Worm (Caenorhabditis elegans) whole organism, L4 larva: ENCODE measurements around the gene C25E10.4.

Experiments used
- F37D6.2 ChIP-seq: sonication (generic microtip); optimal IDR thresholded peaks from 2 replicates; lab custom pipeline; 2016; ENCODE audit warnings: mild to moderate bottlenecking, missing genetic modification characterization, missing compliant biosample characterization
- T26A8.4 ChIP-seq: fragments of 200-800 bp; sonication (Bioruptor generic); IDR thresholded peaks from 2 replicates; pipeline ENCODE4 v1.3.6; 2022; ENCODE audit warnings: missing genetic modification characterization, missing compliant biosample characterization
- Y105C5A.15 ChIP-seq: fragments of 200-800 bp; sonication (Bioruptor generic); IDR thresholded peaks from 2 replicates; pipeline ENCODE4 v1.3.6; 2022; ENCODE audit warnings: missing genetic modification characterization, missing compliant biosample characterization
- Y48G9A.11 ChIP-seq: fragments of 200-800 bp; sonication (Bioruptor generic); IDR thresholded peaks from 2 replicates; pipeline ENCODE4 v1.3.6; 2022; ENCODE audit warnings: missing genetic modification reagents, missing genetic modification characterization, missing compliant biosample characterization
- Y5F2A.4 ChIP-seq: fragments of 200-800 bp; sonication (Bioruptor generic); optimal IDR thresholded peaks from 2 replicates; lab custom pipeline; 2018; ENCODE audit warnings: mild to moderate bottlenecking, missing genetic modification characterization, missing compliant biosample characterization
- Y75B8A.6 ChIP-seq: fragments of 200-800 bp; sonication (Bioruptor generic); IDR thresholded peaks from 2 replicates; pipeline ENCODE4 v1.3.6; 2022; ENCODE audit warnings: missing genetic modification reagents, missing genetic modification characterization, missing compliant biosample characterization
- ZK337.2 ChIP-seq: fragments of 200-800 bp; sonication (Bioruptor generic); IDR thresholded peaks from 2 replicates; pipeline ENCODE4 v1.3.6; 2022; ENCODE audit warnings: missing genetic modification reagents, missing genetic modification characterization, missing compliant biosample characterization
- aha-1 ChIP-seq: fragments of 150-350 bp; peaks from one replicate; lab custom pipeline; 2014; ENCODE audit warnings: missing biosample characterization, missing genetic modification characterization
- aly-2 ChIP-seq: sonication (generic microtip); optimal IDR thresholded peaks from 2 replicates; lab custom pipeline; 2018; ENCODE audit warnings: missing biosample characterization, missing genetic modification characterization
- attf-4 ChIP-seq: sonication (generic microtip); optimal IDR thresholded peaks from 3 replicates; lab custom pipeline; 2017; ENCODE audit warnings: missing biosample characterization, missing genetic modification characterization
- ceh-20 ChIP-seq: fragments of 200-800 bp; sonication (Bioruptor generic); IDR thresholded peaks from 2 replicates; pipeline ENCODE4 v1.3.6; 2022; ENCODE audit warnings: missing genetic modification reagents, missing genetic modification characterization, missing compliant biosample characterization
- ceh-28 ChIP-seq: fragments of 150-350 bp; optimal IDR thresholded peaks from 2 replicates; lab custom pipeline; 2014; ENCODE audit warnings: missing biosample characterization, missing genetic modification reagents, missing genetic modification characterization
- ceh-62 ChIP-seq: sonication (generic microtip); optimal IDR thresholded peaks from 2 replicates; lab custom pipeline; 2017; ENCODE audit warnings: missing biosample characterization, missing genetic modification characterization
- ces-1 ChIP-seq: fragments of 150-350 bp; sonication (generic microtip); optimal IDR thresholded peaks from 4 replicates; lab custom pipeline; 2014; ENCODE audit warnings: missing biosample characterization, missing genetic modification reagents, missing genetic modification characterization
- cey-2 ChIP-seq: sonication (generic microtip); optimal IDR thresholded peaks from 3 replicates; lab custom pipeline; 2017; ENCODE audit warnings: missing genetic modification characterization, mild to moderate bottlenecking, missing compliant biosample characterization, antibody characterized with exemption, borderline replicate concordance; ENCODE audit not compliant: insufficient read depth
- daf-12 ChIP-seq: fragments of 150-350 bp; optimal IDR thresholded peaks from 2 replicates; lab custom pipeline; 2014; ENCODE audit warnings: missing biosample characterization, missing genetic modification reagents, missing genetic modification characterization
- daf-16 ChIP-seq, 3 experiments: sonication (generic microtip); optimal IDR thresholded peaks; 2 replicates each; lab custom pipeline; 2016 to 2017; ENCODE audit warnings: missing genetic modification characterization in 3 of 3, missing genetic modification reagents in 3 of 3, mild to moderate bottlenecking in 2 of 3, missing compliant biosample characterization in 2 of 3, missing biosample characterization in 1 of 3, moderate library complexity in 1 of 3
- daf-19 ChIP-seq: fragments of 200-800 bp; sonication (Bioruptor generic); conservative IDR thresholded peaks from 2 replicates; pipeline ENCODE4 v1.3.6; 2022; ENCODE audit warnings: missing genetic modification characterization, missing compliant biosample characterization
- dmd-6 ChIP-seq: fragments of 200-800 bp; sonication (Bioruptor generic); IDR thresholded peaks from 2 replicates; pipeline ENCODE4 v1.3.6; 2022; ENCODE audit warnings: missing genetic modification reagents, missing genetic modification characterization, missing compliant biosample characterization
- egl-43 ChIP-seq: fragments of 200-800 bp; sonication (Bioruptor generic); IDR thresholded peaks from 2 replicates; pipeline ENCODE4 v1.3.6; 2022; ENCODE audit warnings: missing genetic modification reagents, missing genetic modification characterization, missing compliant biosample characterization
- fos-1 ChIP-seq: fragments of 150-350 bp; optimal IDR thresholded peaks from 2 replicates; lab custom pipeline; 2014; ENCODE audit warnings: missing biosample characterization, missing genetic modification characterization
- gei-8 ChIP-seq: fragments of 200-800 bp; sonication (Bioruptor generic); optimal IDR thresholded peaks from 2 replicates; lab custom pipeline; 2018; ENCODE audit warnings: mild to moderate bottlenecking, missing genetic modification characterization, missing compliant biosample characterization
- jun-1 ChIP-seq: fragments of 150-350 bp; optimal IDR thresholded peaks from 2 replicates; lab custom pipeline; 2014; ENCODE audit warnings: missing biosample characterization, missing genetic modification reagents, missing genetic modification characterization
- lin-29 ChIP-seq: fragments of 200-800 bp; sonication (Bioruptor generic); IDR thresholded peaks from 2 replicates; pipeline ENCODE4 v1.3.6; 2022; ENCODE audit warnings: missing genetic modification reagents, missing genetic modification characterization, missing compliant biosample characterization
- lin-38 ChIP-seq: fragments of 200-800 bp; sonication (Bioruptor generic); IDR thresholded peaks from 2 replicates; pipeline ENCODE4 v1.3.6; 2022; ENCODE audit warnings: missing genetic modification reagents, missing genetic modification characterization, missing compliant biosample characterization
- lsy-2 ChIP-seq, 2 experiments: fragments of 150-350 bp in 1 of 2; sonication (generic microtip) in 1 of 2; optimal IDR thresholded peaks; 2 replicates each; lab custom pipeline; 2014 to 2017; ENCODE audit warnings: missing biosample characterization in 2 of 2, missing genetic modification characterization in 2 of 2
- mdl-1 ChIP-seq, 2 experiments: fragments of 150-350 bp in 1 of 2; sonication (generic microtip) in 1 of 2; optimal IDR thresholded peaks; 2 replicates each; lab custom pipeline; 2014 to 2017; ENCODE audit warnings: missing biosample characterization in 2 of 2, missing genetic modification characterization in 2 of 2
- mxl-3 ChIP-seq: fragments of 200-800 bp; sonication (Bioruptor generic); optimal IDR thresholded peaks from 2 replicates; lab custom pipeline; 2018; ENCODE audit warnings: mild to moderate bottlenecking, missing genetic modification characterization, missing compliant biosample characterization
- nhr-10 ChIP-seq: fragments of 150-350 bp; optimal IDR thresholded peaks from 2 replicates; lab custom pipeline; 2014; ENCODE audit warnings: missing biosample characterization, missing genetic modification characterization
- nhr-11 ChIP-seq: fragments of 150-350 bp; optimal IDR thresholded peaks from 2 replicates; lab custom pipeline; 2014; ENCODE audit warnings: missing biosample characterization, missing genetic modification characterization
- nhr-111 ChIP-seq: fragments of 200-800 bp; sonication (Bioruptor generic); optimal IDR thresholded peaks from 2 replicates; lab custom pipeline; 2018; ENCODE audit warnings: mild to moderate bottlenecking, missing genetic modification characterization, missing compliant biosample characterization
- nhr-76 ChIP-seq: fragments of 150-350 bp; optimal IDR thresholded peaks from 2 replicates; lab custom pipeline; 2014; ENCODE audit warnings: missing biosample characterization, missing genetic modification characterization
- pqm-1 ChIP-seq: sonication (generic microtip); optimal IDR thresholded peaks from 2 replicates; lab custom pipeline; 2017; ENCODE audit warnings: missing biosample characterization, missing genetic modification characterization
- sdz-12 ChIP-seq: fragments of 200-800 bp; sonication (Bioruptor generic); optimal IDR thresholded peaks from 2 replicates; lab custom pipeline; 2018; ENCODE audit warnings: mild to moderate bottlenecking, missing genetic modification characterization, missing compliant biosample characterization
- snpc-1.2 ChIP-seq: fragments of 200-800 bp; sonication (Bioruptor generic); IDR thresholded peaks from 2 replicates; pipeline ENCODE4 v1.3.6; 2022; ENCODE audit warnings: missing genetic modification reagents, missing genetic modification characterization, missing compliant biosample characterization
- spr-1 ChIP-seq: sonication (generic microtip); optimal IDR thresholded peaks from 2 replicates; lab custom pipeline; 2016; ENCODE audit warnings: mild to moderate bottlenecking, missing genetic modification characterization, missing compliant biosample characterization
- spr-3 ChIP-seq: fragments of 200-800 bp; sonication (Bioruptor generic); optimal IDR thresholded peaks from 2 replicates; lab custom pipeline; 2018; ENCODE audit warnings: mild to moderate bottlenecking, missing genetic modification characterization, missing compliant biosample characterization
- tra-1 ChIP-seq: fragments of 200-800 bp; sonication (Bioruptor generic); IDR thresholded peaks from 2 replicates; pipeline ENCODE4 v1.3.6; 2022; ENCODE audit warnings: missing genetic modification reagents, missing genetic modification characterization, missing compliant biosample characterization
- unc-62 ChIP-seq, 3 experiments: fragments of 150-350 bp in 1 of 3; sonication (generic microtip); optimal IDR thresholded peaks in 2 of 3; peaks in 1 of 3; 1 replicate in 1 of 3; 2 replicates in 2 of 3; lab custom pipeline; 2014 to 2017; ENCODE audit warnings: missing biosample characterization in 3 of 3, missing genetic modification characterization in 3 of 3, missing genetic modification reagents in 3 of 3, missing genotype in 1 of 3
- zfp-2 ChIP-seq: sonication (generic microtip); optimal IDR thresholded peaks from 2 replicates; lab custom pipeline; 2016; ENCODE audit warnings: mild to moderate bottlenecking, missing genetic modification characterization, missing compliant biosample characterization
- ztf-11 ChIP-seq: fragments of 150-350 bp; optimal IDR thresholded peaks from 2 replicates; lab custom pipeline; 2014; ENCODE audit warnings: missing biosample characterization, missing genetic modification characterization

The C25E10.4 gene

DNA sequence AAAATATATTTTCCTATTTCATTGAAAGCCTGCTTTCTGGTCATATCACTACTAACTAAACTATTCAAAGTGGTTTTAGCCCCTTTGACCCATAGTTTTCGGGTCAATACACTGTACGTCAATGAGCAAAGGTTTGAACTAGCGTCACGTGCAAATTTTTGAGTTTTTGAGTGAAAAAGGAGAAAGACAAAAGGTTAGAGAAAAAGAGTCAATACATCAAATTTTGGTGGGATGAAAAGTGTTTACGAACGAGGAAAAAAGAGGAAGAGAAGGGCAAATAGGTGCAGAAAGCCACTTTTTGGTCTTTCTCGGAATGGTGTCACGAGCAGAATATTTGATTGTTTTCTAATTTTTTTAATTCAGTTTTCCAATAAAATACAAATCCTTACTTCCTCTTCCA lies 42.5 kb downstream of the C25E10.4 start (continued):
- TF ChIP-seq attf-4 (tag; lab: Kevin White, UChicago) = no peak
- peak in 1 of 2 experiments; percentile 32 for TF ChIP-seq mdl-1 (tag; optimal IDR thresholded peaks at IDR 0.05; lab: Kevin White, UChicago)
- TF ChIP-seq ceh-20 = no peak
- no peak for TF ChIP-seq cey-2 (tag; lab: Kevin White, UChicago)
- no peak for TF ChIP-seq nhr-76 (tag; lab: Kevin White, UChicago)
- no peak for TF ChIP-seq F37D6.2 (tag; lab: Kevin White, UChicago)
- TF ChIP-seq Y5F2A.4 (GFP tag; lab: Kevin White, UChicago) = no peak
- TF ChIP-seq lin-38 = no peak
- no peak for TF ChIP-seq egl-43
- TF ChIP-seq lin-29 (GFP tag; lab: Robert Waterston, UW) = no peak
- no peak for TF ChIP-seq ceh-62 (tag; lab: Kevin White, UChicago)
- no peak for TF ChIP-seq nhr-111
- TF ChIP-seq Y75B8A.6 (GFP tag; lab: Robert Waterston, UW) = no peak
- no peak for TF ChIP-seq Y48G9A.11 (GFP tag; lab: Robert Waterston, UW)
- TF ChIP-seq snpc-1.2 = no peak
- no peak for TF ChIP-seq unc-62 (GFP tag; optimal IDR thresholded peaks at IDR 0.05 in 1 of 2; lab: Kevin White, UChicago)
- no peak for TF ChIP-seq unc-62 (tag; optimal IDR thresholded peaks at IDR 0.05; lab: Kevin White, UChicago)
- no peak for TF ChIP-seq tra-1 (GFP tag; lab: Robert Waterston, UW)
- TF ChIP-seq ztf-11 = no peak
- TF ChIP-seq jun-1 (tag; lab: Kevin White, UChicago) = no peak
- TF ChIP-seq aly-2 (tag; lab: Kevin White, UChicago) = no peak
- no peak for TF ChIP-seq ceh-28 (tag; lab: Kevin White, UChicago)
- no peak for TF ChIP-seq nhr-10 (tag; lab: Kevin White, UChicago)
- peak; percentile 31 for TF ChIP-seq dmd-6 (GFP tag; lab: Robert Waterston, UW)
- no peak for TF ChIP-seq ZK337.2 (GFP tag; lab: Robert Waterston, UW)
- TF ChIP-seq daf-12 (tag; lab: Kevin White, UChicago) = no peak
- TF ChIP-seq daf-19 (GFP tag; lab: Robert Waterston, UW) = no peak
- peak in 1 of 2 experiments; percentile 25 for TF ChIP-seq lsy-2 (tag; optimal IDR thresholded peaks at IDR 0.05; lab: Kevin White, UChicago)
- no peak for TF ChIP-seq daf-16 (GFP tag; optimal IDR thresholded peaks at IDR 0.05; lab: Kevin White, UChicago)
- peak; percentile 59 for TF ChIP-seq daf-16 (tag; optimal IDR thresholded peaks at IDR 0.05; lab: Kevin White, UChicago)
- TF ChIP-seq sdz-12 (GFP tag; lab: Kevin White, UChicago) = no peak
- TF ChIP-seq gei-8 (GFP tag; lab: Kevin White, UChicago) = no peak
- no peak for TF ChIP-seq ces-1 (GFP tag; lab: Kevin White, UChicago)
- no peak for TF ChIP-seq pqm-1 (tag; lab: Kevin White, UChicago)
- no peak for TF ChIP-seq fos-1
- no peak for TF ChIP-seq zfp-2 (tag; lab: Kevin White, UChicago)
- TF ChIP-seq spr-1 (tag; lab: Kevin White, UChicago) = no peak
- no peak for TF ChIP-seq T26A8.4 (GFP tag; lab: Robert Waterston, UW)
- no peak for TF ChIP-seq Y105C5A.15 (GFP tag; lab: Robert Waterston, UW)
- TF ChIP-seq nhr-11 (tag; lab: Kevin White, UChicago) = no peak
- no peak for TF ChIP-seq mxl-3 (GFP tag; lab: Kevin White, UChicago)

DNA sequence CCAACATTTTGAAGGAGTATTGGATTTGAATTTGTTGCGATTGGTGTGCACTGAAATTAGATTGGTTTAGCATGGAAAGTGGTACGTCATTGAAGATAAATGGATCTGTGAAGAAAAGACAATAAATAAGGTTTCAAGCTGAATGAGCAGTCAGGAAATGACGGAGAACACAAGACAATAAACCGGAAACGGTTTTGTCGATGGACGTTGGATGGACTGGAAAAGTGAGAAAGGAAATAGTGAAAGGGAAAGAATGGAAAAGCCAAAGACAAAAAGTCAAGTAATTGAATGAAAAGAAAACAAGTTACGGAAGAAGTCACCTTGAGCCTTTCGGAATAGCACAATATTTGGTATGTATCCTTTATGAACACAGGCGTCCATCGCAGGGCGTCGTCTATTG lies 42.9 kb downstream of the C25E10.4 start, which contains the start of gene T27E4.7:
Gene T27E4.7 (minus strand): TSS at position 50 of the 400 bp plus-strand sequence.
- TF ChIP-seq aha-1 = peak; percentile 92
- TF ChIP-seq daf-16 (GFP tag; optimal IDR thresholded peaks at IDR 0.05; lab: Kevin White, UChicago) = no peak
- TF ChIP-seq daf-16 (tag; optimal IDR thresholded peaks at IDR 0.05; lab: Kevin White, UChicago) = peak; percentile 4
- TF ChIP-seq spr-3 = no peak
